Worm (Caenorhabditis elegans) whole organism, L4 larva: ENCODE data around the gene C35A5.11.

ENCODE experiments used
- F26F4.8 ChIP-seq: fragments of 200-800 bp; sonication (Bioruptor generic); conservative IDR thresholded peaks from 2 replicates; pipeline ENCODE4 v1.3.6; 2022; ENCODE audit warnings: missing genetic modification characterization, missing compliant biosample characterization
- F37D6.2 ChIP-seq: sonication (generic microtip); optimal IDR thresholded peaks from 2 replicates; lab custom pipeline; 2016; ENCODE audit warnings: mild to moderate bottlenecking, missing genetic modification characterization, missing compliant biosample characterization
- Y5F2A.4 ChIP-seq: fragments of 200-800 bp; sonication (Bioruptor generic); optimal IDR thresholded peaks from 2 replicates; lab custom pipeline; 2018; ENCODE audit warnings: mild to moderate bottlenecking, missing genetic modification characterization, missing compliant biosample characterization
- aha-1 ChIP-seq: fragments of 150-350 bp; peaks from one replicate; lab custom pipeline; 2014; ENCODE audit warnings: missing biosample characterization, missing genetic modification characterization
- attf-4 ChIP-seq: sonication (generic microtip); optimal IDR thresholded peaks from 3 replicates; lab custom pipeline; 2017; ENCODE audit warnings: missing biosample characterization, missing genetic modification characterization
- ceh-32 ChIP-seq: sonication (generic microtip); optimal IDR thresholded peaks from 2 replicates; lab custom pipeline; 2016; ENCODE audit warnings: mild to moderate bottlenecking, missing genetic modification characterization, missing compliant biosample characterization; ENCODE audit not compliant: poor library complexity
- ceh-44 ChIP-seq: fragments of 200-800 bp; sonication (Bioruptor generic); IDR thresholded peaks from 2 replicates; pipeline ENCODE4 v1.3.6; 2022; ENCODE audit warnings: missing genetic modification reagents, missing genetic modification characterization, missing compliant biosample characterization
- ceh-82 ChIP-seq: sonication (generic microtip); optimal IDR thresholded peaks from 2 replicates; lab custom pipeline; 2017; ENCODE audit warnings: missing biosample characterization, missing genetic modification characterization
- daf-16 ChIP-seq, 3 experiments: sonication (generic microtip); optimal IDR thresholded peaks; 2 replicates each; lab custom pipeline; 2016 to 2017; ENCODE audit warnings: missing genetic modification characterization in 3 of 3, missing genetic modification reagents in 3 of 3, mild to moderate bottlenecking in 2 of 3, missing compliant biosample characterization in 2 of 3, missing biosample characterization in 1 of 3, moderate library complexity in 1 of 3
- daf-19 ChIP-seq: fragments of 200-800 bp; sonication (Bioruptor generic); conservative IDR thresholded peaks from 2 replicates; pipeline ENCODE4 v1.3.6; 2022; ENCODE audit warnings: missing genetic modification characterization, missing compliant biosample characterization
- dmd-8 ChIP-seq: fragments of 200-800 bp; sonication (Bioruptor generic); IDR thresholded peaks from 2 replicates; pipeline ENCODE4 v1.3.6; 2022; ENCODE audit warnings: missing genetic modification characterization, missing compliant biosample characterization
- dve-1 ChIP-seq: sonication (generic microtip); optimal IDR thresholded peaks from 2 replicates; lab custom pipeline; 2017; ENCODE audit warnings: antibody characterized with exemption, mild to moderate bottlenecking, missing genetic modification characterization, missing compliant biosample characterization; ENCODE audit not compliant: insufficient read depth
- fkh-10 ChIP-seq: fragments of 150-350 bp; optimal IDR thresholded peaks from 2 replicates; lab custom pipeline; 2014; ENCODE audit warnings: missing biosample characterization, missing genetic modification reagents, missing genetic modification characterization
- hlh-30 ChIP-seq: sonication (generic microtip); optimal IDR thresholded peaks from 2 replicates; lab custom pipeline; 2017; ENCODE audit warnings: antibody characterized with exemption, mild to moderate bottlenecking, missing genetic modification characterization, missing compliant biosample characterization; ENCODE audit not compliant: insufficient read depth
- jun-1 ChIP-seq: fragments of 150-350 bp; optimal IDR thresholded peaks from 2 replicates; lab custom pipeline; 2014; ENCODE audit warnings: missing biosample characterization, missing genetic modification reagents, missing genetic modification characterization
- lin-15B ChIP-seq: fragments of 150-350 bp; sonication (generic microtip); optimal IDR thresholded peaks from 3 replicates; lab custom pipeline; 2014; ENCODE audit warnings: missing biosample characterization, missing genetic modification characterization
- lin-38 ChIP-seq: fragments of 200-800 bp; sonication (Bioruptor generic); IDR thresholded peaks from 2 replicates; pipeline ENCODE4 v1.3.6; 2022; ENCODE audit warnings: missing genetic modification reagents, missing genetic modification characterization, missing compliant biosample characterization
- lir-3 ChIP-seq: sonication (generic microtip); optimal IDR thresholded peaks from 2 replicates; lab custom pipeline; 2016; ENCODE audit warnings: mild to moderate bottlenecking, missing genetic modification characterization, missing compliant biosample characterization
- madf-9 ChIP-seq: fragments of 200-800 bp; sonication (Bioruptor generic); conservative IDR thresholded peaks from 2 replicates; pipeline ENCODE4 v1.3.6; 2022; ENCODE audit warnings: missing genetic modification reagents, missing genetic modification characterization, missing compliant biosample characterization
- mdl-1 ChIP-seq, 2 experiments: fragments of 150-350 bp in 1 of 2; sonication (generic microtip) in 1 of 2; optimal IDR thresholded peaks; 2 replicates each; lab custom pipeline; 2014 to 2017; ENCODE audit warnings: missing biosample characterization in 2 of 2, missing genetic modification characterization in 2 of 2
- mep-1 ChIP-seq: fragments of 150-350 bp; sonication (generic microtip); optimal IDR thresholded peaks from 3 replicates; lab custom pipeline; 2014; ENCODE audit warnings: missing biosample characterization, missing genetic modification characterization
- mxl-2 ChIP-seq: fragments of 200-800 bp; sonication (Bioruptor generic); conservative IDR thresholded peaks from 2 replicates; pipeline ENCODE4 v1.3.6; 2022; ENCODE audit warnings: missing genetic modification reagents, missing genetic modification characterization, missing compliant biosample characterization
- nhr-111 ChIP-seq: fragments of 200-800 bp; sonication (Bioruptor generic); optimal IDR thresholded peaks from 2 replicates; lab custom pipeline; 2018; ENCODE audit warnings: mild to moderate bottlenecking, missing genetic modification characterization, missing compliant biosample characterization
- nhr-237 ChIP-seq: sonication (generic microtip); optimal IDR thresholded peaks from 2 replicates; lab custom pipeline; 2017; ENCODE audit warnings: missing biosample characterization, missing genetic modification characterization
- nhr-25 ChIP-seq: sonication (generic microtip); optimal IDR thresholded peaks from 2 replicates; lab custom pipeline; 2017; ENCODE audit warnings: missing genetic modification characterization, mild to moderate bottlenecking, missing compliant biosample characterization, antibody characterized with exemption, moderate library complexity, borderline replicate concordance; ENCODE audit not compliant: insufficient read depth
- nhr-28 ChIP-seq: fragments of 150-350 bp; optimal IDR thresholded peaks from 2 replicates; lab custom pipeline; 2014; ENCODE audit warnings: missing biosample characterization, missing genetic modification characterization
- nhr-48 ChIP-seq: sonication (generic microtip); optimal IDR thresholded peaks from 2 replicates; lab custom pipeline; 2016; ENCODE audit warnings: mild to moderate bottlenecking, missing genetic modification characterization, missing compliant biosample characterization
- nhr-6 ChIP-seq: fragments of 150-350 bp; optimal IDR thresholded peaks from 2 replicates; lab custom pipeline; 2014; ENCODE audit warnings: missing biosample characterization, missing genetic modification characterization
- nhr-77 ChIP-seq: fragments of 150-350 bp; optimal IDR thresholded peaks from 2 replicates; lab custom pipeline; 2014; ENCODE audit warnings: missing biosample characterization, missing genetic modification characterization
- rbr-2 ChIP-seq: sonication (generic microtip); optimal IDR thresholded peaks from 2 replicates; lab custom pipeline; 2016; ENCODE audit warnings: missing genotype, missing genetic modification characterization, missing compliant biosample characterization
- snpc-4 ChIP-seq: fragments of 150-350 bp; optimal IDR thresholded peaks from 2 replicates; lab custom pipeline; 2014; ENCODE audit warnings: missing biosample characterization, missing genetic modification characterization
- spr-3 ChIP-seq: fragments of 200-800 bp; sonication (Bioruptor generic); optimal IDR thresholded peaks from 2 replicates; lab custom pipeline; 2018; ENCODE audit warnings: mild to moderate bottlenecking, missing genetic modification characterization, missing compliant biosample characterization
- unc-62 ChIP-seq, 3 experiments: fragments of 150-350 bp in 1 of 3; sonication (generic microtip); optimal IDR thresholded peaks in 2 of 3; peaks in 1 of 3; 1 replicate in 1 of 3; 2 replicates in 2 of 3; lab custom pipeline; 2014 to 2017; ENCODE audit warnings: missing biosample characterization in 3 of 3, missing genetic modification characterization in 3 of 3, missing genetic modification reagents in 3 of 3, missing genotype in 1 of 3

C35A5.11 gene

ce11 chrV:10503011-10503410 lies at the start of gene C35A5.11:
TSS of gene C35A5.11 (minus strand) at chrV:10503111.
- no peak for TF ChIP-seq nhr-77 (tag; lab: Kevin White, UChicago)
- no peak for TF ChIP-seq madf-9 (GFP tag; lab: Robert Waterston, UW)
- TF ChIP-seq unc-62 (GFP tag; optimal IDR thresholded peaks at IDR 0.05 in 1 of 2; lab: Kevin White, UChicago), result peak in 1 of 2 experiments; percentile 20
- TF ChIP-seq unc-62 (tag; optimal IDR thresholded peaks at IDR 0.05; lab: Kevin White, UChicago), result no peak
- no peak for TF ChIP-seq dmd-8 (GFP tag; lab: Robert Waterston, UW)

DNA sequence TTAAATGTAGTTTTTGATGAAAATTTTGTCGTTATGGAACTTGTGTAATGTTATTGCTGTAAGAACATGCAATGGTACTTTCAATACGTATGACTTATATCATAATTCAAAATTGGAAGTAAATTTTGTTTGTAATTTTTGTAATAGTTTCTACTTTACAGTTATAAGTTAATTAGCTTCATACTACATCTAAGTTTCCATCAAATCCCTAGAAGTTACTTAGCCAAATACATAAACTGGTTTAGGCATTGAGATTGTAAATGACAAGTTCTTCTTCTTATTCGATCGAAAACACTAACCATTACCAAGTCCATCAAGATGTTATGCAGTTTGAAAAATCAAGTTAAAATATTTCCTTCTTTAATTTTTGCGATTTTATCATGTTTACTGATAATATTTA lies 46.8 kb upstream of the C35A5.11 start, which contains the start of gene F32G8.2:
Gene F32G8.2, plus strand, starts transcription at position 301 of the 400 bp plus-strand sequence.
- no peak for TF ChIP-seq lin-15B (tag; lab: Kevin White, UChicago)
- TF ChIP-seq mxl-2, result no peak
- TF ChIP-seq nhr-6 (tag; lab: Kevin White, UChicago), result no peak
- TF ChIP-seq rbr-2 (tag; lab: Kevin White, UChicago), result no peak

ce11 chrV:10548981-10549380 lies 46.1 kb upstream of the C35A5.11 start, which contains the start of gene srd-34:
TSS of gene srd-34 (minus strand) at chrV:10549081.
- TF ChIP-seq aha-1 (tag; lab: Kevin White, UChicago) (no peak), nhr-111 (GFP tag; lab: Kevin White, UChicago) (no peak), lin-38 (no peak), fkh-10 (GFP tag; lab: Kevin White, UChicago) (no peak), unc-62 (GFP tag; optimal IDR thresholded peaks at IDR 0.05 in 1 of 2; lab: Kevin White, UChicago) (no peak), unc-62 (tag; optimal IDR thresholded peaks at IDR 0.05; lab: Kevin White, UChicago) (no peak), lir-3 (tag; lab: Kevin White, UChicago) (no peak), attf-4 (tag; lab: Kevin White, UChicago) (no peak), ceh-82 (tag; lab: Kevin White, UChicago) (no peak), ceh-32 (tag; lab: Kevin White, UChicago) (no peak), jun-1 (tag; lab: Kevin White, UChicago) (no peak), mep-1 (tag; lab: Kevin White, UChicago) (no peak), snpc-4 (tag; lab: Kevin White, UChicago) (no peak), nhr-237 (no peak), ceh-44 (GFP tag; lab: Robert Waterston, UW) (no peak), daf-19 (GFP tag; lab: Robert Waterston, UW) (no peak)

- peak; percentile 98 for TF ChIP-seq nhr-28 (tag; lab: Kevin White, UChicago)
- TF ChIP-seq madf-9 (GFP tag; lab: Robert Waterston, UW), result no peak
- no peak for TF ChIP-seq mdl-1 (tag; optimal IDR thresholded peaks at IDR 0.05; lab: Kevin White, UChicago)
- TF ChIP-seq hlh-30 (tag; lab: Kevin White, UChicago), result no peak
- no peak for TF ChIP-seq nhr-111 (GFP tag; lab: Kevin White, UChicago)
- TF ChIP-seq spr-3, result no peak
- no peak for TF ChIP-seq nhr-48 (tag; lab: Kevin White, UChicago)
- TF ChIP-seq nhr-77 (tag; lab: Kevin White, UChicago), result peak; percentile 98
- TF ChIP-seq F37D6.2, result no peak
- no peak for TF ChIP-seq dve-1 (tag; lab: Kevin White, UChicago)
- no peak for TF ChIP-seq daf-16 (GFP tag; optimal IDR thresholded peaks at IDR 0.05; lab: Kevin White, UChicago)
- TF ChIP-seq daf-16 (tag; optimal IDR thresholded peaks at IDR 0.05; lab: Kevin White, UChicago), result peak; percentile 90
- no peak for TF ChIP-seq nhr-25 (tag; lab: Kevin White, UChicago)
- TF ChIP-seq F26F4.8, result no peak
- no peak for TF ChIP-seq Y5F2A.4
- TF ChIP-seq ceh-32 (tag; lab: Kevin White, UChicago), result no peak
These were observed 43.8 kb upstream of the C35A5.11 start, which contains the start of gene F25D1.5 for ce11 chrV:10546749-10547148. TSS of gene F25D1.5 (minus strand) at chrV:10546783.
